Worm (Caenorhabditis elegans): ENCODE measurements around the gene prp-18.

- TF ChIP-seq ceh-32 (tag; optimal IDR thresholded peaks at IDR 0.05; ENCODE audit: poor library complexity) (no peak), nhr-25 (tag; optimal IDR thresholded peaks at IDR 0.05; ENCODE audit: borderline replicate concordance, insufficient read depth) (no peak), ceh-20 (GFP tag; IDR thresholded peaks at IDR 0.05) (no peak), unc-62 (GFP tag; optimal IDR thresholded peaks at IDR 0.05 in 1 of 2) (no peak), unc-62 (tag; optimal IDR thresholded peaks at IDR 0.05) (no peak), nhr-102 (tag; optimal IDR thresholded peaks at IDR 0.05) (no peak), ama-1 (optimal IDR thresholded peaks at IDR 0.05) (no peak), lin-38 (GFP tag; IDR thresholded peaks at IDR 0.05) (no peak), nhr-11 (tag; optimal IDR thresholded peaks at IDR 0.05) (no peak), nhr-76 (tag; optimal IDR thresholded peaks at IDR 0.05) (no peak), daf-12 (tag; optimal IDR thresholded peaks at IDR 0.05) (no peak), nhr-6 (tag; optimal IDR thresholded peaks at IDR 0.05) (no peak), ztf-11 (tag; optimal IDR thresholded peaks at IDR 0.05) (no peak), nhr-28 (tag; optimal IDR thresholded peaks at IDR 0.05) (no peak)
These were observed 34.6 kb downstream of the prp-18 start, which contains the start of gene K07F5.8 for ce11 chrIV:9849624-9850023.
